Worm (Caenorhabditis elegans) whole organism, late embryonic: ENCODE results near the gene gex-3.

ENCODE experiments used
- Y22D7AL.16 ChIP-seq: sonication (generic microtip); optimal IDR thresholded peaks from 2 replicates; lab custom pipeline; 2016; ENCODE audit warnings: missing genetic modification characterization, missing compliant biosample characterization
- ceh-24 ChIP-seq: sonication (generic microtip); optimal IDR thresholded peaks from 2 replicates; lab custom pipeline; 2016; ENCODE audit warnings: mild to moderate bottlenecking, missing genetic modification characterization, missing compliant biosample characterization
- dve-1 ChIP-seq: sonication (generic microtip); optimal IDR thresholded peaks from 2 replicates; lab custom pipeline; 2017; ENCODE audit warnings: antibody characterized with exemption, mild to moderate bottlenecking, missing genetic modification characterization, missing compliant biosample characterization
- elt-2 ChIP-seq: sonication (generic microtip); optimal IDR thresholded peaks from 2 replicates; lab custom pipeline; 2016; ENCODE audit warnings: missing genetic modification reagents, missing genetic modification characterization, missing compliant biosample characterization
- fkh-10 ChIP-seq: fragments of 150-350 bp; optimal IDR thresholded peaks from 2 replicates; lab custom pipeline; 2014; ENCODE audit warnings: missing biosample characterization, missing genetic modification reagents, missing genetic modification characterization
- hlh-6 ChIP-seq: sonication (generic microtip); optimal IDR thresholded peaks from 2 replicates; lab custom pipeline; 2016; ENCODE audit warnings: missing genotype, missing genetic modification characterization, missing compliant biosample characterization
- nhr-11 ChIP-seq: fragments of 150-350 bp; optimal IDR thresholded peaks from 2 replicates; lab custom pipeline; 2014; ENCODE audit warnings: missing biosample characterization, missing genetic modification characterization
- pha-4 ChIP-seq: fragments of 150-350 bp; optimal IDR thresholded peaks from 2 replicates; lab custom pipeline; 2018; ENCODE audit warnings: missing biosample characterization, missing genetic modification reagents, missing genetic modification characterization
- sox-4 ChIP-seq: sonication (generic microtip); optimal IDR thresholded peaks from 2 replicates; lab custom pipeline; 2017; ENCODE audit warnings: mild to moderate bottlenecking, missing genetic modification characterization, inconsistent platforms, missing compliant biosample characterization
- ttx-3 ChIP-seq: sonication (generic microtip); optimal IDR thresholded peaks from 2 replicates; lab custom pipeline; 2016; ENCODE audit warnings: missing genetic modification reagents, missing genetic modification characterization, missing compliant biosample characterization
- unc-42 ChIP-seq: sonication (generic microtip); optimal IDR thresholded peaks from 2 replicates; lab custom pipeline; 2016; ENCODE audit warnings: missing genotype, missing genetic modification characterization, missing compliant biosample characterization

DNA sequence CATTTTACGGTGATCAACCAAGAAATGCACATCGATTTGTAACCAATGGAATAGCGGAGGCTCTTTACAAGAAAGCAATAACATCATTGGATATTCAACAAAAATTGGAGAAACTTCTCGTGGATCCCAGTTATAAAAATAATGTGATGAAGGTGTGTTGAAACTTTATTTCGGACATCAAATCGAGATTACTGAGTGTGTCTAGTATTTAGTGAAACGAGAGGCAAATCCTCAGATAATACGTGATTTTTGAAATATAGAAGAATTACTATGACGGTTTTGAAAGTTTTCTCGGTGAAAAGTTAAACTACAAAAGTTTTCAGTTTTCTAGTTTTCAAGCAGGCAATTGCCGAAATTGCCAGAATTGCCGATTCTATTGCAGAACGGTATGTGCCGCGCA is 27.5 kb downstream of the gex-3 start:
- no peak for TF ChIP-seq hlh-6 (tag; lab: Kevin White, UChicago)
- TF ChIP-seq nhr-11: no peak
- no peak for TF ChIP-seq ceh-24 (tag; lab: Kevin White, UChicago)
- no peak for TF ChIP-seq Y22D7AL.16 (tag; lab: Kevin White, UChicago)
- TF ChIP-seq dve-1 (tag; lab: Kevin White, UChicago): no peak
- no peak for TF ChIP-seq fkh-10 (GFP tag; lab: Kevin White, UChicago)
- no peak for TF ChIP-seq unc-42 (tag; lab: Kevin White, UChicago)
- TF ChIP-seq pha-4 (tag; lab: Kevin White, UChicago): no peak
- no peak for TF ChIP-seq ttx-3 (tag; lab: Kevin White, UChicago)
- no peak for TF ChIP-seq sox-4 (tag; lab: Kevin White, UChicago)
- TF ChIP-seq elt-2 (tag; lab: Kevin White, UChicago): no peak
